Worm (Caenorhabditis elegans): ENCODE measurements around the gene D2024.5.

ce11 chrIV:7222088-7222487 is 6.0 kb downstream of the D2024.5 start:
- TF ChIP-seq ama-1 (optimal IDR thresholded peaks at IDR 0.05) (no peak), tbx-11 (GFP tag; IDR thresholded peaks at IDR 0.05) (no peak), scrt-1 (GFP tag; IDR thresholded peaks at IDR 0.05) (no peak), aly-1 (tag; optimal IDR thresholded peaks at IDR 0.05) (no peak), tra-4 (tag; optimal IDR thresholded peaks at IDR 0.05) (no peak), ets-7 (tag; optimal IDR thresholded peaks at IDR 0.05) (no peak), hnd-1 (tag; optimal IDR thresholded peaks at IDR 0.05) (no peak), F13C5.2 (tag; optimal IDR thresholded peaks at IDR 0.05) (no peak)
